Worm (Caenorhabditis elegans) whole organism, midembryonic: ENCODE measurements around the gene pas-1.

Experiments
- T22C8.4 ChIP-seq: fragments of 200-800 bp; sonication (Bioruptor generic); IDR thresholded peaks from 2 replicates; pipeline ENCODE4 v1.3.6; 2022; ENCODE audit warnings: missing genetic modification characterization, missing compliant biosample characterization
- cog-1 ChIP-seq: sonication (generic microtip); optimal IDR thresholded peaks from 2 replicates; lab custom pipeline; 2016; ENCODE audit warnings: missing genetic modification characterization, missing compliant biosample characterization
- flt-1 ChIP-seq: fragments of 200-800 bp; sonication (Bioruptor generic); IDR thresholded peaks from 2 replicates; pipeline ENCODE4 v1.3.6; 2022; ENCODE audit warnings: missing genetic modification characterization, missing compliant biosample characterization
- tab-1 ChIP-seq: fragments of 200-800 bp; sonication (Bioruptor generic); IDR thresholded peaks from 2 replicates; pipeline ENCODE4 v1.3.6; 2022; ENCODE audit warnings: missing genetic modification characterization, missing compliant biosample characterization
- ztf-23 ChIP-seq: fragments of 200-800 bp; sonication (Bioruptor generic); IDR thresholded peaks from 2 replicates; pipeline ENCODE4 v1.3.6; 2022; ENCODE audit warnings: missing genetic modification reagents, missing genetic modification characterization, missing compliant biosample characterization
- ztf-29 ChIP-seq: fragments of 200-800 bp; sonication (Bioruptor generic); IDR thresholded peaks from 2 replicates; pipeline ENCODE4 v1.3.6; 2022; ENCODE audit warnings: missing genetic modification reagents, missing genetic modification characterization, missing compliant biosample characterization

DNA sequence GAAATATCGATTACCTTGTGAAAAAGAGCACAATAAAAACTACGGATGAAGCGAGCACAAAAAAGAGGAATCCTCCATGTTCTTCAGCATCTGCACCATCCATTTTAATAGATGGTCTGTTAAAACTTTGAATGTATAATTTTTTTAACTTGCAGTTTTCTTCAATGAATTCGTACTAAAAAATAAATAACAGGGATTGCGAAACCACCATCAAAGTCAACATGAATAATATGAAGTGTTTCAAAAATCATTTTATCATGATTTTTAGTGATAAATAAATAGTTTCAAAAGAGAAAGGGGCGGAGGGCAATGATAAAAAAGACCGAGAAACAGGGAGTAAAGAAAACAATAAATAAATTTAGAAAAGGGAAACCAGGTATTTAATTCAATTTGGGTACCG is 1.1 kb downstream of the pas-1 start, which contains the start of gene dhs-22:
- TF ChIP-seq flt-1 (GFP tag; lab: Robert Waterston, UW): no peak
- TF ChIP-seq cog-1: no peak
- TF ChIP-seq T22C8.4 (GFP tag; lab: Robert Waterston, UW): no peak
- no peak for TF ChIP-seq ztf-23 (GFP tag; lab: Robert Waterston, UW)
- no peak for TF ChIP-seq tab-1 (GFP tag; lab: Robert Waterston, UW)
- TF ChIP-seq ztf-29 (GFP tag; lab: Robert Waterston, UW): no peak
